Fruit fly (Drosophila melanogaster) whole organism, wandering third instar larva: ENCODE data around the gene CG5181.

Source experiments
- CG32264 ChIP-seq: fragments of 200-800 bp; sonication (Bioruptor generic); optimal IDR thresholded peaks from 2 replicates; lab custom pipeline; 2016; ENCODE audit warnings: missing biosample characterization, missing genetic modification characterization
- Hr78 ChIP-seq: fragments of >200 bp; optimal IDR thresholded peaks from 2 replicates; lab custom pipeline; 2017; ENCODE audit warnings: missing biosample characterization, missing genetic modification characterization
- Myc ChIP-seq: fragments of >200 bp; optimal IDR thresholded peaks from 2 replicates; lab custom pipeline; 2017
- N ChIP-seq: fragments of >200 bp; optimal IDR thresholded peaks from 2 replicates; lab custom pipeline; 2018; ENCODE audit warnings: missing biosample characterization, missing external identifiers, missing genetic modification characterization
- Vsx2 ChIP-seq: fragments of 200-300, 225-300 bp; sonication (Bioruptor generic); optimal IDR thresholded peaks from 2 replicates; lab custom pipeline; 2018; ENCODE audit warnings: missing biosample characterization, missing genetic modification characterization; ENCODE audit not compliant: partially characterized antibody
- dl ChIP-seq, 2 experiments: fragments of 175-275, 200-275 bp in 1 of 2; fragments of 200-275 bp in 1 of 2; sonication (Bioruptor generic); optimal IDR thresholded peaks; lab custom pipeline; 2018; ENCODE audit warnings: mild to moderate bottlenecking in 2 of 2, missing biosample characterization in 2 of 2, missing genetic modification characterization in 2 of 2, moderate library complexity in 2 of 2; ENCODE audit not compliant: partially characterized antibody in 2 of 2, insufficient read depth in 1 of 2
- dsf ChIP-seq: sonication (Bioruptor generic); optimal IDR thresholded peaks from 2 replicates; lab custom pipeline; 2016; ENCODE audit warnings: missing biosample characterization, missing genetic modification characterization, borderline replicate concordance
- ey ChIP-seq: fragments of 200-800 bp; sonication (Bioruptor generic); optimal IDR thresholded peaks from 2 replicates; lab custom pipeline; 2016; ENCODE audit warnings: missing biosample characterization, missing genetic modification characterization
- h ChIP-seq: fragments of 200-800 bp; sonication (Bioruptor generic); optimal IDR thresholded peaks from 3 replicates; lab custom pipeline; 2016; ENCODE audit warnings: missing biosample characterization, mild to moderate bottlenecking, missing genetic modification characterization
- psq ChIP-seq: fragments of 200-800 bp; sonication (Bioruptor generic); optimal IDR thresholded peaks from 3 replicates; lab custom pipeline; 2017; ENCODE audit warnings: missing biosample characterization, mild to moderate bottlenecking, missing genetic modification characterization, moderate library complexity
- rgr ChIP-seq: fragments of 200-800 bp; sonication (Bioruptor generic); optimal IDR thresholded peaks from 3 replicates; lab custom pipeline; 2016; ENCODE audit warnings: missing biosample characterization, mild to moderate bottlenecking, missing genetic modification characterization
- woc ChIP-seq: sonication (Bioruptor generic); optimal IDR thresholded peaks from 2 replicates; lab custom pipeline; 2016; ENCODE audit warnings: missing biosample characterization, mild to moderate bottlenecking, missing genetic modification characterization

- TF ChIP-seq rgr: no peak
- no peak for TF ChIP-seq CG32264
- no peak for TF ChIP-seq Hr78 (GFP tag; lab: Kevin White, UChicago)
- TF ChIP-seq dsf (GFP tag; lab: Kevin White, UChicago): no peak
- no peak for TF ChIP-seq Vsx2 (GFP tag; lab: Kevin White, UChicago)
- TF ChIP-seq h (GFP tag; lab: Kevin White, UChicago): no peak
- no peak for TF ChIP-seq psq (GFP tag; lab: Kevin White, UChicago)
- TF ChIP-seq woc: no peak
- TF ChIP-seq N (GFP tag; lab: Kevin White, UChicago): no peak
- TF ChIP-seq Myc (lab: Kevin White, UChicago): no peak
- TF ChIP-seq dl (GFP tag; optimal IDR thresholded peaks at IDR 0.05; lab: Kevin White, UChicago; ENCODE audit: insufficient read depth in 1 of 2, partially characterized antibody in 2 of 2): no peak
- TF ChIP-seq ey (GFP tag; lab: Kevin White, UChicago): no peak
These were observed 20.7 kb upstream of the CG5181 start for dm6 chr2L:7430313-7430712.
